Fruit fly (Drosophila melanogaster) whole organism, prepupa: ENCODE results near the gene CG9855.

Source experiments
- Blimp-1 ChIP-seq: fragments of 200-800 bp; sonication (Bioruptor generic); optimal IDR thresholded peaks from 3 replicates; lab custom pipeline; 2017; ENCODE audit warnings: missing biosample characterization, missing genetic modification characterization, mild to moderate bottlenecking, moderate library complexity, missing genetic modification reagents
- CG11762 ChIP-seq: fragments of 200-800 bp; sonication (Bioruptor generic); optimal IDR thresholded peaks from 3 replicates; lab custom pipeline; 2016; ENCODE audit warnings: missing biosample characterization, missing genetic modification characterization; ENCODE audit not compliant: insufficient read depth
- CG3919 ChIP-seq: fragments of 200-800 bp; sonication (Bioruptor generic); optimal IDR thresholded peaks from 3 replicates; lab custom pipeline; 2016; ENCODE audit warnings: missing biosample characterization, missing genetic modification characterization
- CG8119 ChIP-seq: fragments of 200-800 bp; sonication (Bioruptor generic); IDR thresholded peaks from 3 replicates; pipeline ENCODE4 v1.3.6; 2022; ENCODE audit warnings: missing biosample characterization, missing genetic modification characterization
- Hr39 ChIP-seq: fragments of 200-800 bp; sonication (Bioruptor generic); optimal IDR thresholded peaks from 2 replicates; lab custom pipeline; 2016; ENCODE audit warnings: missing biosample characterization, missing genetic modification characterization
- Lpt ChIP-seq: fragments of 200-800 bp; sonication (Bioruptor generic); optimal IDR thresholded peaks from 3 replicates; lab custom pipeline; 2016; ENCODE audit warnings: missing biosample characterization, missing genetic modification characterization
- OdsH ChIP-seq: fragments of 200-800 bp; sonication (Bioruptor generic); optimal IDR thresholded peaks from 3 replicates; lab custom pipeline; 2016; ENCODE audit warnings: missing biosample characterization, missing genetic modification characterization
- Sox15 ChIP-seq: fragments of 200-800 bp; sonication (Bioruptor generic); optimal IDR thresholded peaks from 3 replicates; lab custom pipeline; 2016; ENCODE audit warnings: missing biosample characterization, missing genetic modification characterization
- dac ChIP-seq: fragments of 200-800 bp; sonication (Bioruptor generic); optimal IDR thresholded peaks from 2 replicates; lab custom pipeline; 2017; ENCODE audit warnings: missing biosample characterization, mild to moderate bottlenecking, missing genetic modification characterization
- fd59A ChIP-seq: fragments of 200-800 bp; sonication (Bioruptor generic); optimal IDR thresholded peaks from 2 replicates; lab custom pipeline; 2017; ENCODE audit warnings: missing biosample characterization, mild to moderate bottlenecking, missing genetic modification characterization, missing genetic modification reagents
- salr ChIP-seq, 2 experiments: fragments of 200-800 bp; sonication (Bioruptor generic); optimal IDR thresholded peaks; 3 replicates each; lab custom pipeline; 2016 to 2018; ENCODE audit warnings: missing biosample characterization in 2 of 2, missing genetic modification characterization in 2 of 2, mild to moderate bottlenecking in 1 of 2

DNA sequence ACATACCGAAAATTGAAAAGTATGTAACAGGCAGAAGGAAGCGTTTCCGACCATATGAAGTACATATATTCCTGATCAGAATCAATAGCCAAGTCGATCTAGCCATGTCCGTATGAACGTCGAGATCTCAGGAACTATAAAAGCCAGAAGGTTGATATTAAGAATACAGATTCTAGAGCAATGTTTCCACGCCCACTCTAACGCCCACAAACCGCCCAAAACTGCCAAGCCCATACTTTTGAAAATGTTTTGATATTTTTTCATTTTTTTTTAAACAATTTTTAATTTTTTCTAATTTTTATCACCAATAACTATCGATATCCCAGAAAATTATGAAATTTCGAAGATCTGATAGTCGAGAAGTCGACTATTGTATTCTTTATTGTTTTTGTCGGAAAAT, 35.7 kb downstream of the CG9855 start:
- TF ChIP-seq dac (GFP tag; lab: Kevin White, UChicago) (no peak), Hr39 (no peak), Blimp-1 (no peak), CG11762 (GFP tag; lab: Kevin White, UChicago) (no peak), fd59A (GFP tag; lab: Kevin White, UChicago) (no peak), OdsH (no peak), Lpt (GFP tag; lab: Kevin White, UChicago) (no peak), CG3919 (no peak), Sox15 (GFP tag; lab: Kevin White, UChicago) (no peak), CG8119 (GFP tag; lab: Robert Waterston, UW) (no peak), salr (GFP tag; optimal IDR thresholded peaks at IDR 0.05; lab: Kevin White, UChicago) (no peak)
